Worm (Caenorhabditis elegans) whole organism, L4 larva: ENCODE measurements around the gene Y19D2B.1.

Experiments used
- fkh-10 ChIP-seq: fragments of 150-350 bp; optimal IDR thresholded peaks from 2 replicates; lab custom pipeline; 2014; ENCODE audit warnings: missing biosample characterization, missing genetic modification reagents, missing genetic modification characterization
- lsy-2 ChIP-seq, 2 experiments: fragments of 150-350 bp in 1 of 2; sonication (generic microtip) in 1 of 2; optimal IDR thresholded peaks; 2 replicates each; lab custom pipeline; 2014 to 2017; ENCODE audit warnings: missing biosample characterization in 2 of 2, missing genetic modification characterization in 2 of 2
- pqm-1 ChIP-seq: sonication (generic microtip); optimal IDR thresholded peaks from 2 replicates; lab custom pipeline; 2017; ENCODE audit warnings: missing biosample characterization, missing genetic modification characterization
- skn-1 ChIP-seq: fragments of 150-350 bp; optimal IDR thresholded peaks from 2 replicates; lab custom pipeline; 2014; ENCODE audit warnings: missing biosample characterization, missing genetic modification characterization
- unc-62 ChIP-seq, 3 experiments: fragments of 150-350 bp in 1 of 3; sonication (generic microtip); optimal IDR thresholded peaks in 2 of 3; peaks in 1 of 3; 1 replicate in 1 of 3; 2 replicates in 2 of 3; lab custom pipeline; 2014 to 2017; ENCODE audit warnings: missing biosample characterization in 3 of 3, missing genetic modification characterization in 3 of 3, missing genetic modification reagents in 3 of 3, missing genotype in 1 of 3
- ztf-11 ChIP-seq: fragments of 150-350 bp; optimal IDR thresholded peaks from 2 replicates; lab custom pipeline; 2014; ENCODE audit warnings: missing biosample characterization, missing genetic modification characterization

DNA sequence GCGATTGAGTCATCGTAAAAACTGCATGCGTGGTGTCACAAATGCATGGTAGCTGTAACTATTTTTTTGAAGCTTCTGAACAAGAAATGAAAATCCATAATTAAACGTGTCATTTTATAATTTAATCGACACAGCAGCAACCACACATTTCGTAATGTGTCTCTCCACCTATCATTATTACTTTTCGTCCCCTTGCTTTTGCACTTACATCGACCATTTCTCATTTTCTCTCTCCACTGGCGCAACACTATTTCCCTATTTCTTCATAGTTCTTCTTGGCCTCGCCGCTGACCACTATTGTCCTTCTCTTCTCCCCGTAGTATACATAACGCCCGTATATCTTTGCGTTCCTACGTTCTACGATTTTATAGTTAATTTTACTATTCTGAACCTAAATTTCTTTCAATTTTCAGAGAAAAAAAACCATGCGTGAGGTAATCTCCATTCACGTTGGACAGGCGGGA lies 4.4 kb downstream of the Y19D2B.1 start, which contains the start of gene tba-4:
- peak; percentile 79 for TF ChIP-seq pqm-1 (tag; lab: Kevin White, UChicago)
- no peak for TF ChIP-seq ztf-11
- TF ChIP-seq unc-62 (GFP tag; optimal IDR thresholded peaks at IDR 0.05 in 1 of 2; lab: Kevin White, UChicago): no peak
- no peak for TF ChIP-seq unc-62 (tag; optimal IDR thresholded peaks at IDR 0.05; lab: Kevin White, UChicago)
- TF ChIP-seq fkh-10 (GFP tag; lab: Kevin White, UChicago): no peak
- no peak for TF ChIP-seq lsy-2 (tag; optimal IDR thresholded peaks at IDR 0.05; lab: Kevin White, UChicago)
- TF ChIP-seq skn-1 (tag; lab: Kevin White, UChicago): no peak
